Fruit fly (Drosophila melanogaster) whole organism, prepupa: ENCODE results near the gene hdm.

Source experiments
- Blimp-1 ChIP-seq: fragments of 200-800 bp; sonication (Bioruptor generic); optimal IDR thresholded peaks from 3 replicates; lab custom pipeline; 2017; ENCODE audit warnings: missing biosample characterization, missing genetic modification characterization, mild to moderate bottlenecking, moderate library complexity, missing genetic modification reagents
- CG10669 ChIP-seq: fragments of 200-800 bp; sonication (Bioruptor generic); optimal IDR thresholded peaks from 3 replicates; lab custom pipeline; 2018; ENCODE audit warnings: missing biosample characterization, mild to moderate bottlenecking, missing genetic modification characterization, moderate library complexity
- CG11294 ChIP-seq: fragments of 200-800 bp; sonication (Bioruptor generic); IDR thresholded peaks from 2 replicates; pipeline ENCODE4 v1.3.6; 2022; ENCODE audit warnings: missing biosample characterization, missing genetic modification characterization
- CG11902 ChIP-seq: fragments of 200-800 bp; sonication (Bioruptor generic); optimal IDR thresholded peaks from 3 replicates; lab custom pipeline; 2016; ENCODE audit warnings: missing biosample characterization, missing genetic modification characterization
- CG15336 ChIP-seq: fragments of 200-800 bp; sonication (Bioruptor generic); IDR thresholded peaks from 2 replicates; pipeline ENCODE4 v1.3.6; 2022; ENCODE audit warnings: missing biosample characterization, missing genetic modification characterization
- CG3032 ChIP-seq: fragments of 200-800 bp; optimal IDR thresholded peaks from 2 replicates; lab custom pipeline; 2019; ENCODE audit warnings: missing biosample characterization, mild to moderate bottlenecking, missing genetic modification characterization, moderate library complexity
- CG31627 ChIP-seq: fragments of 200-800 bp; sonication (Bioruptor generic); optimal IDR thresholded peaks from 3 replicates; lab custom pipeline; 2016; ENCODE audit warnings: missing biosample characterization, missing genetic modification characterization
- CG32006 ChIP-seq: fragments of 200-800 bp; sonication (Bioruptor generic); optimal IDR thresholded peaks from 3 replicates; lab custom pipeline; 2017; ENCODE audit warnings: missing biosample characterization, mild to moderate bottlenecking, missing genetic modification characterization
- CG34406 ChIP-seq: fragments of 200-800 bp; sonication (Bioruptor generic); optimal IDR thresholded peaks from 3 replicates; lab custom pipeline; 2016; ENCODE audit warnings: missing biosample characterization, missing genetic modification characterization
- CG3919 ChIP-seq: fragments of 200-800 bp; sonication (Bioruptor generic); optimal IDR thresholded peaks from 3 replicates; lab custom pipeline; 2016; ENCODE audit warnings: missing biosample characterization, missing genetic modification characterization
- CG4318 ChIP-seq: fragments of 200-800 bp; sonication (Bioruptor generic); optimal IDR thresholded peaks from 3 replicates; lab custom pipeline; 2017; ENCODE audit warnings: missing biosample characterization, mild to moderate bottlenecking, missing genetic modification characterization
- CG6163 ChIP-seq: fragments of 200-800 bp; sonication (Bioruptor generic); IDR thresholded peaks from 3 replicates; pipeline ENCODE4 v1.3.6; 2022; ENCODE audit warnings: missing biosample characterization, missing genetic modification characterization
- CG6792 ChIP-seq: fragments of 200-800 bp; sonication (Bioruptor generic); optimal IDR thresholded peaks from 3 replicates; lab custom pipeline; 2016; ENCODE audit warnings: missing biosample characterization, missing genetic modification characterization
- CG6808 ChIP-seq: fragments of 200-800 bp; sonication (Bioruptor generic); optimal IDR thresholded peaks from 3 replicates; lab custom pipeline; 2017; ENCODE audit warnings: missing biosample characterization, missing genetic modification characterization, mild to moderate bottlenecking, moderate library complexity, missing genetic modification reagents
- CG7368 ChIP-seq: fragments of 200-800 bp; sonication (Bioruptor generic); optimal IDR thresholded peaks from 3 replicates; lab custom pipeline; 2016; ENCODE audit warnings: missing biosample characterization, missing genetic modification characterization
- CG8319 ChIP-seq: fragments of 200-800 bp; sonication (Bioruptor generic); optimal IDR thresholded peaks from 3 replicates; lab custom pipeline; 2016; ENCODE audit warnings: missing biosample characterization, missing genetic modification characterization
- CG8632 ChIP-seq: fragments of 200-800 bp; sonication (Bioruptor generic); optimal IDR thresholded peaks from 3 replicates; lab custom pipeline; 2016; ENCODE audit warnings: missing biosample characterization, missing genetic modification characterization
- Eip75B ChIP-seq: fragments of 200-800 bp; sonication (Bioruptor generic); optimal IDR thresholded peaks from 3 replicates; lab custom pipeline; 2016; ENCODE audit warnings: missing biosample characterization, missing genetic modification characterization
- Eip93F ChIP-seq: fragments of 200-800 bp; sonication (Bioruptor generic); optimal IDR thresholded peaks from 2 replicates; lab custom pipeline; 2016; ENCODE audit warnings: missing biosample characterization, mild to moderate bottlenecking, missing genetic modification characterization
- Ets21C ChIP-seq: fragments of 200-800 bp; sonication (Bioruptor generic); optimal IDR thresholded peaks from 3 replicates; lab custom pipeline; 2016; ENCODE audit warnings: missing biosample characterization, missing genetic modification characterization
- Ets96B ChIP-seq: fragments of 200-800 bp; optimal IDR thresholded peaks from 2 replicates; lab custom pipeline; 2019; ENCODE audit warnings: missing biosample characterization, mild to moderate bottlenecking, missing genetic modification characterization, moderate library complexity
- Gug ChIP-seq: fragments of 200-800 bp; sonication (Bioruptor generic); IDR thresholded peaks from 2 replicates; pipeline ENCODE4 v1.3.6; 2022; ENCODE audit warnings: missing biosample characterization, missing genetic modification characterization
- Hr38 ChIP-seq: sonication (Bioruptor generic); optimal IDR thresholded peaks from 2 replicates; lab custom pipeline; 2016; ENCODE audit warnings: missing biosample characterization, missing genetic modification characterization
- Hr39 ChIP-seq: fragments of 200-800 bp; sonication (Bioruptor generic); optimal IDR thresholded peaks from 2 replicates; lab custom pipeline; 2016; ENCODE audit warnings: missing biosample characterization, missing genetic modification characterization
- Hr4 ChIP-seq: fragments of 200-800 bp; sonication (Bioruptor generic); optimal IDR thresholded peaks from 3 replicates; lab custom pipeline; 2016; ENCODE audit warnings: missing biosample characterization, missing genetic modification characterization
- Lpt ChIP-seq: fragments of 200-800 bp; sonication (Bioruptor generic); optimal IDR thresholded peaks from 3 replicates; lab custom pipeline; 2016; ENCODE audit warnings: missing biosample characterization, missing genetic modification characterization
- Met ChIP-seq: fragments of 200-800 bp; sonication (Bioruptor generic); optimal IDR thresholded peaks from 3 replicates; lab custom pipeline; 2016; ENCODE audit warnings: missing biosample characterization, missing genetic modification characterization
- OdsH ChIP-seq: fragments of 200-800 bp; sonication (Bioruptor generic); optimal IDR thresholded peaks from 3 replicates; lab custom pipeline; 2016; ENCODE audit warnings: missing biosample characterization, missing genetic modification characterization
- Smox ChIP-seq: fragments of 200-800 bp; sonication (Bioruptor generic); optimal IDR thresholded peaks from 3 replicates; lab custom pipeline; 2016; ENCODE audit warnings: missing biosample characterization, missing genetic modification characterization
- Sox102F ChIP-seq: fragments of 200-800 bp; sonication (Bioruptor generic); optimal IDR thresholded peaks from 2 replicates; lab custom pipeline; 2016; ENCODE audit warnings: missing biosample characterization, mild to moderate bottlenecking, missing genetic modification characterization
- Sox14 ChIP-seq: fragments of 200-800 bp; sonication (Bioruptor generic); optimal IDR thresholded peaks from 3 replicates; lab custom pipeline; 2016; ENCODE audit warnings: missing biosample characterization, missing genetic modification characterization
- achi ChIP-seq: fragments of 200-800 bp; sonication (Bioruptor generic); optimal IDR thresholded peaks from 3 replicates; lab custom pipeline; 2016; ENCODE audit warnings: missing biosample characterization, missing genetic modification characterization
- acj6 ChIP-seq: fragments of 200-800 bp; sonication (Bioruptor generic); optimal IDR thresholded peaks from 3 replicates; lab custom pipeline; 2016; ENCODE audit warnings: missing biosample characterization, missing genetic modification characterization
- cyc ChIP-seq: fragments of 200-800 bp; sonication (Bioruptor generic); optimal IDR thresholded peaks from 3 replicates; lab custom pipeline; 2016; ENCODE audit warnings: missing biosample characterization, missing genetic modification characterization
- dac ChIP-seq: fragments of 200-800 bp; sonication (Bioruptor generic); optimal IDR thresholded peaks from 2 replicates; lab custom pipeline; 2017; ENCODE audit warnings: missing biosample characterization, mild to moderate bottlenecking, missing genetic modification characterization
- dsx ChIP-seq: fragments of 200-800 bp; optimal IDR thresholded peaks from 3 replicates; lab custom pipeline; 2019; ENCODE audit warnings: missing biosample characterization, mild to moderate bottlenecking, missing genetic modification characterization, moderate library complexity; ENCODE audit not compliant: poor library complexity, severe bottlenecking
- eg ChIP-seq: fragments of 200-800 bp; sonication (Bioruptor generic); IDR thresholded peaks from 3 replicates; pipeline ENCODE4 v1.3.6; 2022; ENCODE audit warnings: missing biosample characterization, missing genetic modification characterization
- esn ChIP-seq: fragments of 200-800 bp; sonication (Bioruptor generic); optimal IDR thresholded peaks from 2 replicates; lab custom pipeline; 2016; ENCODE audit warnings: missing biosample characterization, mild to moderate bottlenecking, missing genetic modification characterization, moderate library complexity
- fd59A ChIP-seq: fragments of 200-800 bp; sonication (Bioruptor generic); optimal IDR thresholded peaks from 2 replicates; lab custom pipeline; 2017; ENCODE audit warnings: missing biosample characterization, mild to moderate bottlenecking, missing genetic modification characterization, missing genetic modification reagents
- lz ChIP-seq: fragments of 200-800 bp; sonication (Bioruptor generic); optimal IDR thresholded peaks from 3 replicates; lab custom pipeline; 2016; ENCODE audit warnings: missing biosample characterization, missing genetic modification characterization
- net ChIP-seq: fragments of 200-800 bp; sonication (Bioruptor generic); optimal IDR thresholded peaks from 3 replicates; lab custom pipeline; 2016; ENCODE audit warnings: missing biosample characterization, missing genetic modification characterization
- salr ChIP-seq, 2 experiments: fragments of 200-800 bp; sonication (Bioruptor generic); optimal IDR thresholded peaks; 3 replicates each; lab custom pipeline; 2016 to 2018; ENCODE audit warnings: missing biosample characterization in 2 of 2, missing genetic modification characterization in 2 of 2, mild to moderate bottlenecking in 1 of 2
- ss ChIP-seq, 2 experiments: fragments of 200-800 bp; sonication (Bioruptor generic); optimal IDR thresholded peaks; 2 replicates in 1 of 2; 3 replicates in 1 of 2; lab custom pipeline; 2017 to 2018; ENCODE audit warnings: mild to moderate bottlenecking in 2 of 2, missing biosample characterization in 2 of 2, missing genetic modification characterization in 2 of 2, moderate library complexity in 1 of 2
- svp ChIP-seq: fragments of 200-800 bp; sonication (Bioruptor generic); peaks from one replicate; lab custom pipeline; 2016; ENCODE audit warnings: missing biosample characterization, missing genetic modification characterization
- topi ChIP-seq: fragments of 200-800 bp; sonication (Bioruptor generic); optimal IDR thresholded peaks from 3 replicates; lab custom pipeline; 2016; ENCODE audit warnings: missing biosample characterization, missing genetic modification characterization
- vri ChIP-seq: fragments of 200-800 bp; sonication (Bioruptor generic); optimal IDR thresholded peaks from 3 replicates; lab custom pipeline; 2016; ENCODE audit warnings: missing biosample characterization, mild to moderate bottlenecking, missing genetic modification characterization

hdm gene

DNA sequence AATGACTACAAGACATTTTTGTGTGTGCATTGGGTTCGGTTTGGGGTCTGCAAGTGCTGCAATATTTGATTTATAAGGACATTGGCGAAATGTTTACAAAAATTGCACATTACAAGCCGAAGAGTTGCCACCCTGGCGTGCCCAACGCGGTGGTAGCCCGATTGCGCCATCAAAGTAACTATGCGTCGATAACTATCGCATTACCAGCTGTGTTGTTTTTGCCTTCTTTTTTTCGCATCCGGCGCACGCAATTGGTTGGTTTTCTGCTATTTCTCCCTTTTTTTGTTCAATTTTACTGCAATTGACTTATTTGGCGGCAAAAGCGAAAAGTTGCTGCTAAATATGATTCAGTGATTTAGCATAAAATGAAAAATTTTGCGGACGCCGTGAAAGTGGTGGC, 14.7 kb upstream of the hdm start, which contains the start of gene RpS14b (continued):
- TF ChIP-seq Sox102F (GFP tag; lab: Kevin White, UChicago) = peak; percentile 58
- TF ChIP-seq salr (GFP tag; optimal IDR thresholded peaks at IDR 0.05; lab: Kevin White, UChicago) = peak; percentile 4 to 57
- TF ChIP-seq achi (GFP tag; lab: Kevin White, UChicago) = peak; percentile 64
- TF ChIP-seq CG8319 = peak; percentile 18
- peak; percentile 36 for TF ChIP-seq CG32006
- TF ChIP-seq net (GFP tag; lab: Kevin White, UChicago) = peak; percentile 67
- TF ChIP-seq acj6 (GFP tag; lab: Kevin White, UChicago) = peak; percentile 25
- peak; percentile 28 for TF ChIP-seq CG10669
- peak; percentile 77 for TF ChIP-seq esn (GFP tag; lab: Kevin White, UChicago)
- TF ChIP-seq CG11294 (GFP tag; lab: Robert Waterston, UW) = no peak
- TF ChIP-seq CG3032 (tag; lab: Kevin White, UChicago) = peak; percentile 46
- peak; percentile 8 for TF ChIP-seq dsx
- no peak for TF ChIP-seq Ets21C
- TF ChIP-seq topi (GFP tag; lab: Kevin White, UChicago) = peak; percentile 71
- TF ChIP-seq vri (GFP tag; lab: Kevin White, UChicago) = peak; percentile 49
- peak; percentile 56 for TF ChIP-seq OdsH (GFP tag; lab: Kevin White, UChicago)
- TF ChIP-seq Eip75B = peak; percentile 36
- TF ChIP-seq CG6792 (GFP tag; lab: Kevin White, UChicago) = peak; percentile 54
- peak; percentile 66 for TF ChIP-seq cyc (GFP tag; lab: Kevin White, UChicago)
- peak; percentile 81 for TF ChIP-seq CG6163 (GFP tag; lab: Robert Waterston, UW)
- peak; percentile 68 for TF ChIP-seq Met (GFP tag; lab: Kevin White, UChicago)
- peak; percentile 59 for TF ChIP-seq CG31627
- TF ChIP-seq CG6808 (GFP tag; lab: Kevin White, UChicago) = peak; percentile 62
- no peak for TF ChIP-seq CG4318 (GFP tag; lab: Kevin White, UChicago)
- peak; percentile 75 for TF ChIP-seq eg (GFP tag; lab: Robert Waterston, UW)
- peak; percentile 57 for TF ChIP-seq CG8632
- TF ChIP-seq Lpt (GFP tag; lab: Kevin White, UChicago) = no peak
- TF ChIP-seq Eip93F (GFP tag; lab: Kevin White, UChicago) = no peak
- no peak for TF ChIP-seq Hr38 (GFP tag; lab: Kevin White, UChicago)
- TF ChIP-seq Gug (GFP tag; lab: Robert Waterston, UW) = no peak; the same call in 1 of the 2 replicates
- TF ChIP-seq Sox14 (GFP tag; lab: Kevin White, UChicago) = peak; percentile 48
- TF ChIP-seq Blimp-1 = no peak
- TF ChIP-seq fd59A (GFP tag; lab: Kevin White, UChicago) = peak; percentile 39
- TF ChIP-seq CG15336 = peak; percentile 29; the same call in 1 of the 2 replicates

DNA sequence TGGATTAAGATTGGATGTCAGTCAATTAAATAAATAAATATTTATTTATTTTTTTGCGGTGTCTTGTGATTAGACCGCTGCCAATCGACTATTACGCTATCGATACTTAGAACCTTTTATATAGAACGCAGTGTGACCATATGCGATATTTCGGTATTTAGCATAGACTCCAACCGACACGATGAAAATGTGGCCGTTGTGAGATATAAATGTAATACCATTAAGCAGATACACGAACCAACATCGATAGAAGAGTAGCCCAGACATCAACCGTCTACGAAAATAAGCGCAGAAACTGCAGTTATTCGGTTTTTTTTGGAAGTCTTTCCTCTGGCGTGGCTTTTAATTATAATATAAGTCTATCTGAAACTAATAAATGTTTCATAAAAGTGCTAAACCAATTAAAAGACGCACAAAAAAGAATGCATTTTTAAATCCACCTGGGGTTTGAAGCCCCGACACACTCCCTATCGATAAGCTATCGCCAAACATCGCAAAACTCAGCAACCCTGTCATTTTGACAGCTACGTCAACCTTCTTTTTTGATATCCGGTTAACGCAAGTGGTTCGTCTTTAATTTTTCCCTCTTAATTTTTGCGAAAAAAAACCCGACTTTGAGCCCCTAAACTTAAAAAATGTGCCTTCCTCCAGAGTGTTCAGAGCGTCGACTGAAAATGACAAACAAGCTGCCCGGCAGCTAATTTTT, 13.4 kb upstream of the hdm start, which contains the start of the genes Dhdds and RpS14a:
Dhdds (minus strand) TSS at position 142 of the 706 bp plus-strand sequence.
RpS14a (plus strand) TSS at position 533 of the 706 bp plus-strand sequence.
- peak; percentile 44 for TF ChIP-seq CG6808 (GFP tag; lab: Kevin White, UChicago)
- peak; percentile 24 for TF ChIP-seq Blimp-1
- no peak for TF ChIP-seq CG3032 (tag; lab: Kevin White, UChicago)
- TF ChIP-seq CG3919 = peak; percentile 53
- TF ChIP-seq CG6792 (GFP tag; lab: Kevin White, UChicago) = peak; percentile 37
- TF ChIP-seq CG7368 (GFP tag; lab: Kevin White, UChicago) = peak; percentile 35
- peak; percentile 40 for TF ChIP-seq Smox (GFP tag; lab: Kevin White, UChicago)
- TF ChIP-seq OdsH (GFP tag; lab: Kevin White, UChicago) = no peak
- peak in 1 of 2 experiments; percentile 61 for TF ChIP-seq ss (GFP tag; optimal IDR thresholded peaks at IDR 0.05; lab: Kevin White, UChicago)
- TF ChIP-seq cyc (GFP tag; lab: Kevin White, UChicago) = peak; percentile 44
- peak; percentile 39 for TF ChIP-seq CG31627
- peak; percentile 39 for TF ChIP-seq net (GFP tag; lab: Kevin White, UChicago)
- 0 out of 3 replicates have a peak, but pooled peaks have one; percentile 26 for TF ChIP-seq CG6163 (GFP tag; lab: Robert Waterston, UW)
- peak; percentile 54 for TF ChIP-seq topi (GFP tag; lab: Kevin White, UChicago)
- peak; percentile 99 for TF ChIP-seq achi (GFP tag; lab: Kevin White, UChicago)
- TF ChIP-seq CG4318 (GFP tag; lab: Kevin White, UChicago) = no peak
- peak; percentile 45 for TF ChIP-seq Eip93F (GFP tag; lab: Kevin White, UChicago)
- TF ChIP-seq lz (GFP tag; lab: Kevin White, UChicago) = peak; percentile 70
- TF ChIP-seq Gug (GFP tag; lab: Robert Waterston, UW) = no peak
- TF ChIP-seq svp (GFP tag; lab: Kevin White, UChicago) = peak; percentile 46
- no peak for TF ChIP-seq CG11902 (GFP tag; lab: Kevin White, UChicago)
- peak; percentile 9 for TF ChIP-seq fd59A (GFP tag; lab: Kevin White, UChicago)
- TF ChIP-seq Met (GFP tag; lab: Kevin White, UChicago) = peak; percentile 52
- TF ChIP-seq CG34406 (GFP tag; lab: Kevin White, UChicago) = peak; percentile 54
- TF ChIP-seq Hr4 = no peak
- TF ChIP-seq CG11294 (GFP tag; lab: Robert Waterston, UW) = no peak
- peak; percentile 41; the same call in 1 of the 3 replicates for TF ChIP-seq eg (GFP tag; lab: Robert Waterston, UW)
- TF ChIP-seq dac = no peak
- peak; percentile 50 for TF ChIP-seq Hr39 (GFP tag; lab: Kevin White, UChicago)
- TF ChIP-seq Eip75B = peak; percentile 16
- TF ChIP-seq acj6 (GFP tag; lab: Kevin White, UChicago) = peak; percentile 8
- no peak for TF ChIP-seq Ets96B (tag; lab: Kevin White, UChicago)
